Worm (Caenorhabditis elegans): Measurements from ENCODE around the gene C15C8.8.

DNA sequence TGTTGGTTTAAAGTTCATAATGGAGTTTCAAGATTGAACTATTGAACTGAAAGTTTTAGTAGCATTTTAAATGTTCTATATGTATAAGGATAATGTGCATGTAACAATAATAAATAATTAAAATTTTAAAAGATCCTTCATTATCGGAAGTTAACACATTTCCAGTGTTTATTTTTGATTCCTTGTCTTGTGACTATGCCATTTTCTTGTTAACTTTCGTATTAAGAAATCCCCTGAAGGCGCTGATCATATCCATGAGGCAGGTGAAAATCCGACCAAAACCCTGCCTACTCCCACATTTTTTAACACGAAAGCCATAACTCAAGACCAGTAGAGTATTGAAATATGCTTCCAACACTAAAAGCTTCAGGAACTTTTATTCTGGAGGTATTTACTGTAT lies 32.6 kb downstream of the C15C8.8 start, which contains the start of gene R11D1.7:
- TF ChIP-seq ama-1 (optimal IDR thresholded peaks at IDR 0.05) (no peak), tbx-2 (tag; optimal IDR thresholded peaks at IDR 0.05) (no peak), elt-3 (tag; optimal IDR thresholded peaks at IDR 0.05) (no peak), pag-3 (tag; optimal IDR thresholded peaks at IDR 0.05; ENCODE audit: borderline replicate concordance, insufficient read depth) (no peak), lir-3 (tag; optimal IDR thresholded peaks at IDR 0.05; ENCODE audit: poor library complexity) (no peak), nhr-77 (tag; optimal IDR thresholded peaks at IDR 0.05) (no peak), C04F5.9 (tag; optimal IDR thresholded peaks at IDR 0.05) (no peak), nhr-90 (tag; optimal IDR thresholded peaks at IDR 0.05; ENCODE audit: poor library complexity) (no peak), fos-1 (tag; optimal IDR thresholded peaks at IDR 0.05) (no peak), nhr-12 (tag; optimal IDR thresholded peaks at IDR 0.05) (no peak), aha-1 (tag; optimal IDR thresholded peaks at IDR 0.05) (no peak), efl-1 (optimal IDR thresholded peaks at IDR 0.05) (no peak), efl-1 (GFP tag; optimal IDR thresholded peaks at IDR 0.05 in 1 of 2) (no peak)

All from whole organism, L1 larva.